Fruit fly (Drosophila melanogaster): ENCODE results near the gene alpha4GT1.

alpha4GT1 gene

dm6 chr2L:3018212-3018611 is 4.7 kb downstream of the alpha4GT1 start, which contains the start of the genes CG17224 and CG17264:
TSS of gene CG17224 (minus strand) at chr2L:3018308.
TSS of gene CG17264 (plus strand) at chr2L:3018508.
- TF ChIP-seq CG1529 (GFP tag; optimal IDR thresholded peaks at IDR 0.05), result no peak
- no peak for TF ChIP-seq CkIIα-i1 (GFP tag; IDR thresholded peaks at IDR 0.05)
- TF ChIP-seq sens (GFP tag), result peak; percentile 73
- no peak for TF ChIP-seq ATbp (GFP tag; optimal IDR thresholded peaks at IDR 0.05)
- TF ChIP-seq insv (GFP tag; optimal IDR thresholded peaks at IDR 0.05), result no peak
- TF ChIP-seq HLHmδ (GFP tag; optimal IDR thresholded peaks at IDR 0.05), result peak; percentile 52
- TF ChIP-seq Opbp (GFP tag; IDR thresholded peaks at IDR 0.05; ENCODE audit: partially characterized antibody), result no peak
- TF ChIP-seq trem (tag; optimal IDR thresholded peaks at IDR 0.05), result peak; percentile 20
- TF ChIP-seq CG2116 (GFP tag; optimal IDR thresholded peaks at IDR 0.05), result no peak
- peak; percentile 3 for TF ChIP-seq Med (GFP tag)
- TF ChIP-seq D19B (GFP tag; optimal IDR thresholded peaks at IDR 0.05), result no peak
- peak; percentile 37 for TF ChIP-seq stwl (tag; optimal IDR thresholded peaks at IDR 0.05)
- peak; percentile 86 for TF ChIP-seq pfk (GFP tag; optimal IDR thresholded peaks at IDR 0.05)
- TF ChIP-seq sr (GFP tag; IDR thresholded peaks at IDR 0.05), result peak; percentile 45; the same call in 1 of the 3 replicates

dm6 chr2L:3012780-3013179 is 10.2 kb downstream of the alpha4GT1 start:
- TF ChIP-seq ranshi (GFP tag; IDR thresholded peaks at IDR 0.05) (peak; percentile 35; the same call in 1 of the 2 replicates), CG4404 (GFP tag; IDR thresholded peaks at IDR 0.05) (0 out of 2 replicates have a peak, but pooled peaks have one; percentile 37), bsh (GFP tag; optimal IDR thresholded peaks at IDR 0.05) (peak in 1 of 2 experiments; percentile 56), CG8388 (GFP tag; optimal IDR thresholded peaks at IDR 0.05) (peak; percentile 29), sisA (GFP tag; IDR thresholded peaks at IDR 0.05) (peak; percentile 64), CG15696 (tag; optimal IDR thresholded peaks at IDR 0.05) (peak; percentile 12), Nf-YA (GFP tag; IDR thresholded peaks at IDR 0.05) (no peak), Aef1 (GFP tag; IDR thresholded peaks at IDR 0.05) (0 out of 3 replicates have a peak, but pooled peaks have one; percentile 16), CG14710 (tag; optimal IDR thresholded peaks at IDR 0.05) (peak; percentile 34), NC2α (GFP tag; optimal IDR thresholded peaks at IDR 0.05) (no peak), Hr3 (GFP tag; optimal IDR thresholded peaks at IDR 0.05) (peak; percentile 12), CG18262 (tag; optimal IDR thresholded peaks at IDR 0.05) (peak; percentile 42), CG7963 (GFP tag; IDR thresholded peaks at IDR 0.05; ENCODE audit: partially characterized antibody) (no peak), CG9727 (GFP tag; optimal IDR thresholded peaks at IDR 0.05) (peak; percentile 35), Ptx1 (GFP tag; IDR thresholded peaks at IDR 0.05) (peak; percentile 33; the same call in 1 of the 2 replicates), CG30431 (GFP tag; optimal IDR thresholded peaks at IDR 0.05) (peak; percentile 18), HLH3B (GFP tag; IDR thresholded peaks at IDR 0.05) (peak; percentile 50), kni (GFP tag; optimal IDR thresholded peaks at IDR 0.05) (no peak), Mrtf (GFP tag; IDR thresholded peaks at IDR 0.05) (0 out of 3 replicates have a peak, but pooled peaks have one; percentile 24), CG4854 (GFP tag; optimal IDR thresholded peaks at IDR 0.05) (no peak), CG12391 (tag; optimal IDR thresholded peaks at IDR 0.05) (peak; percentile 18), CG14014 (GFP tag; IDR thresholded peaks at IDR 0.05) (0 out of 2 replicates have a peak, but pooled peaks have one; percentile 10), CG1603 (tag; optimal IDR thresholded peaks at IDR 0.05) (no peak), sens (GFP tag) (peak; percentile 78), Xbp1 (GFP tag; optimal IDR thresholded peaks at IDR 0.05) (peak; percentile 42), pita (GFP tag; optimal IDR thresholded peaks at IDR 0.05) (no peak), nmo (GFP tag; optimal IDR thresholded peaks at IDR 0.05) (peak; percentile 33), lola (GFP tag; optimal IDR thresholded peaks at IDR 0.05) (peak in 1 of 3 experiments; percentile 42), CG8089 (GFP tag; optimal IDR thresholded peaks at IDR 0.05) (no peak), CG1647 (GFP tag; optimal IDR thresholded peaks at IDR 0.05) (peak; percentile 7), jumu (GFP tag; optimal IDR thresholded peaks at IDR 0.05) (no peak), CG16863 (GFP tag; optimal IDR thresholded peaks at IDR 0.05) (no peak), D19A (tag; optimal IDR thresholded peaks at IDR 0.05) (no peak), D (optimal IDR thresholded peaks at IDR 0.05) (no peak), D (GFP tag; optimal IDR thresholded peaks at IDR 0.05) (peak; percentile 9), schlank (tag; optimal IDR thresholded peaks at IDR 0.05) (no peak)

Measured in whole organism, embryonic.